Worm (Caenorhabditis elegans) whole organism, L1 larva: ENCODE data around the gene F49H12.2.
A peak's percentile ranks its signal among the peaks of the same experiment; 100 is the strongest.

Experiments
- C34B4.2 ChIP-seq: sonication (generic microtip); optimal IDR thresholded peaks from 2 replicates; lab custom pipeline; 2017; ENCODE audit warnings: mild to moderate bottlenecking, missing genetic modification characterization, missing compliant biosample characterization
- F16B12.6 ChIP-seq: fragments of 150-350 bp; optimal IDR thresholded peaks from 2 replicates; lab custom pipeline; 2014; ENCODE audit warnings: missing biosample characterization, missing genetic modification characterization
- Y116A8C.19 ChIP-seq: sonication (generic microtip); optimal IDR thresholded peaks from 2 replicates; lab custom pipeline; 2016; ENCODE audit warnings: missing compliant biosample characterization, missing genetic modification characterization, borderline replicate concordance
- blmp-1 ChIP-seq: fragments of 150-350 bp; optimal IDR thresholded peaks from 2 replicates; lab custom pipeline; 2014; ENCODE audit warnings: missing biosample characterization, missing genetic modification characterization
- ceh-8 ChIP-seq: fragments of 200-800 bp; sonication (Bioruptor generic); optimal IDR thresholded peaks from 2 replicates; lab custom pipeline; 2018; ENCODE audit warnings: mild to moderate bottlenecking, missing genetic modification characterization, moderate library complexity, missing compliant biosample characterization
- ceh-90 ChIP-seq: sonication (generic microtip); optimal IDR thresholded peaks from 2 replicates; lab custom pipeline; 2016; ENCODE audit warnings: missing genetic modification characterization, missing compliant biosample characterization
- dsc-1 ChIP-seq: sonication (generic microtip); optimal IDR thresholded peaks from 2 replicates; lab custom pipeline; 2016; ENCODE audit warnings: mild to moderate bottlenecking, missing genetic modification characterization, missing compliant biosample characterization
- egl-27 ChIP-seq, 2 experiments: fragments of 150-350 bp in 1 of 2; sonication (generic microtip); optimal IDR thresholded peaks; 3 replicates each; lab custom pipeline; 2017 to 2018; ENCODE audit warnings: missing biosample characterization in 2 of 2, missing genetic modification characterization in 2 of 2, missing genetic modification reagents in 2 of 2
- elt-3 ChIP-seq, 6 experiments: fragments of 150-350 bp in 1 of 6; sonication (generic microtip); optimal IDR thresholded peaks; 2 replicates each; lab custom pipeline; 2017 to 2018; ENCODE audit warnings: missing biosample characterization in 6 of 6, missing genetic modification characterization in 6 of 6, inconsistent platforms in 1 of 6
- ets-5 ChIP-seq: fragments of 200-800 bp; sonication (Bioruptor generic); IDR thresholded peaks from 2 replicates; pipeline ENCODE4 v1.3.6; 2022; ENCODE audit warnings: missing genetic modification characterization, missing compliant biosample characterization
- fkh-10 ChIP-seq: sonication (generic microtip); optimal IDR thresholded peaks from 2 replicates; lab custom pipeline; 2017; ENCODE audit warnings: missing biosample characterization, missing genetic modification reagents, missing genetic modification characterization
- fkh-8 ChIP-seq: sonication (generic microtip); optimal IDR thresholded peaks from 2 replicates; lab custom pipeline; 2016; ENCODE audit warnings: mild to moderate bottlenecking, missing genetic modification characterization, missing compliant biosample characterization
- grh-1 ChIP-seq: fragments of 200-800 bp; sonication (Bioruptor generic); IDR thresholded peaks from 2 replicates; pipeline ENCODE4 v1.3.6; 2022; ENCODE audit warnings: missing genetic modification reagents, missing genetic modification characterization, missing compliant biosample characterization
- hlh-17 ChIP-seq: fragments of 200-800 bp; sonication (Bioruptor generic); optimal IDR thresholded peaks from 2 replicates; lab custom pipeline; 2018; ENCODE audit warnings: missing genetic modification characterization, mild to moderate bottlenecking, missing compliant biosample characterization, moderate library complexity, borderline replicate concordance
- irx-1 ChIP-seq: sonication (generic microtip); optimal IDR thresholded peaks from 2 replicates; lab custom pipeline; 2016; ENCODE audit warnings: missing genetic modification characterization, missing compliant biosample characterization
- isw-1 ChIP-seq: fragments of 200-800 bp; sonication (Bioruptor generic); IDR thresholded peaks from 2 replicates; pipeline ENCODE4 v1.3.6; 2022; ENCODE audit warnings: missing genetic modification characterization, missing compliant biosample characterization
- jun-1 ChIP-seq: fragments of 150-350 bp; optimal IDR thresholded peaks from 2 replicates; lab custom pipeline; 2014; ENCODE audit warnings: missing biosample characterization, missing genetic modification reagents, missing genetic modification characterization
- lin-13 ChIP-seq: fragments of 150-350 bp; optimal IDR thresholded peaks from 2 replicates; lab custom pipeline; 2014; ENCODE audit warnings: missing biosample characterization, missing genetic modification reagents, missing genetic modification characterization
- lin-14 ChIP-seq: fragments of 200-800 bp; sonication (Bioruptor generic); optimal IDR thresholded peaks from 2 replicates; lab custom pipeline; 2018; ENCODE audit warnings: mild to moderate bottlenecking, missing genetic modification characterization, moderate library complexity, missing compliant biosample characterization
- lin-15B ChIP-seq: fragments of 150-350 bp; sonication (generic microtip); optimal IDR thresholded peaks from 3 replicates; lab custom pipeline; 2014; ENCODE audit warnings: missing biosample characterization, missing genetic modification characterization
- lin-35 ChIP-seq, 2 experiments: fragments of 150-350 bp; optimal IDR thresholded peaks; 2 replicates each; lab custom pipeline; 2014; ENCODE audit warnings: missing biosample characterization in 2 of 2, missing genetic modification characterization in 2 of 2, missing genetic modification reagents in 2 of 2
- lir-3 ChIP-seq: sonication (generic microtip); optimal IDR thresholded peaks from 2 replicates; lab custom pipeline; 2016; ENCODE audit warnings: mild to moderate bottlenecking, missing genetic modification characterization, moderate library complexity, missing compliant biosample characterization; ENCODE audit not compliant: poor library complexity
- mab-9 ChIP-seq: fragments of 200-800 bp; sonication (Bioruptor generic); IDR thresholded peaks from 2 replicates; pipeline ENCODE4 v1.3.6; 2022; ENCODE audit warnings: missing genetic modification reagents, missing genetic modification characterization, missing compliant biosample characterization
- mef-2 ChIP-seq: fragments of 150-350 bp; optimal IDR thresholded peaks from 2 replicates; lab custom pipeline; 2014; ENCODE audit warnings: missing biosample characterization, missing genetic modification characterization
- mep-1 ChIP-seq: fragments of 150-350 bp; optimal IDR thresholded peaks from 2 replicates; lab custom pipeline; 2014; ENCODE audit warnings: missing biosample characterization, missing genetic modification characterization
- nhr-28 ChIP-seq: fragments of 150-350 bp; optimal IDR thresholded peaks from 2 replicates; lab custom pipeline; 2014; ENCODE audit warnings: missing biosample characterization, missing genetic modification characterization
- nhr-47 ChIP-seq: sonication (generic microtip); optimal IDR thresholded peaks from 2 replicates; lab custom pipeline; 2016; ENCODE audit warnings: mild to moderate bottlenecking, missing genetic modification characterization, moderate library complexity, missing compliant biosample characterization
- nhr-71 ChIP-seq: sonication (generic microtip); optimal IDR thresholded peaks from 2 replicates; lab custom pipeline; 2016; ENCODE audit warnings: mild to moderate bottlenecking, missing genetic modification characterization, moderate library complexity, missing compliant biosample characterization
- nhr-77 ChIP-seq: fragments of 150-350 bp; optimal IDR thresholded peaks from 2 replicates; lab custom pipeline; 2014; ENCODE audit warnings: missing biosample characterization, missing genetic modification characterization
- nhr-84 ChIP-seq: sonication (generic microtip); optimal IDR thresholded peaks from 2 replicates; lab custom pipeline; 2017; ENCODE audit warnings: missing biosample characterization, missing genetic modification characterization
- nhr-85 ChIP-seq: sonication (generic microtip); peaks from one replicate; lab custom pipeline; 2016; ENCODE audit warnings: missing genetic modification characterization, inconsistent platforms, missing compliant biosample characterization
- nhr-90 ChIP-seq: sonication (generic microtip); optimal IDR thresholded peaks from 2 replicates; lab custom pipeline; 2016; ENCODE audit warnings: mild to moderate bottlenecking, missing genetic modification characterization, missing compliant biosample characterization; ENCODE audit not compliant: poor library complexity
- pax-3 ChIP-seq: fragments of 200-800 bp; sonication (Bioruptor generic); optimal IDR thresholded peaks from 2 replicates; lab custom pipeline; 2018; ENCODE audit warnings: mild to moderate bottlenecking, missing genetic modification characterization, moderate library complexity, missing compliant biosample characterization
- rnt-1 ChIP-seq: sonication (generic microtip); optimal IDR thresholded peaks from 2 replicates; lab custom pipeline; 2016; ENCODE audit warnings: mild to moderate bottlenecking, missing genetic modification characterization, moderate library complexity, missing compliant biosample characterization
- snpc-4 ChIP-seq: fragments of 150-350 bp; optimal IDR thresholded peaks from 2 replicates; lab custom pipeline; 2014; ENCODE audit warnings: missing biosample characterization, missing genetic modification characterization
- sptf-1 ChIP-seq: fragments of 150-350 bp; optimal IDR thresholded peaks from 2 replicates; lab custom pipeline; 2014; ENCODE audit warnings: missing biosample characterization, missing genetic modification characterization
- unc-130 ChIP-seq: fragments of 150-350 bp; optimal IDR thresholded peaks from 2 replicates; lab custom pipeline; 2017; ENCODE audit warnings: missing biosample characterization, missing genetic modification characterization, inconsistent platforms
- unc-30 ChIP-seq: sonication (generic microtip); optimal IDR thresholded peaks from 2 replicates; lab custom pipeline; 2017; ENCODE audit warnings: missing biosample characterization, missing genetic modification characterization
- unc-62 ChIP-seq: fragments of 150-350 bp; optimal IDR thresholded peaks from 2 replicates; lab custom pipeline; 2014; ENCODE audit warnings: missing biosample characterization, missing genetic modification reagents, missing genetic modification characterization

The F49H12.2 gene

DNA sequence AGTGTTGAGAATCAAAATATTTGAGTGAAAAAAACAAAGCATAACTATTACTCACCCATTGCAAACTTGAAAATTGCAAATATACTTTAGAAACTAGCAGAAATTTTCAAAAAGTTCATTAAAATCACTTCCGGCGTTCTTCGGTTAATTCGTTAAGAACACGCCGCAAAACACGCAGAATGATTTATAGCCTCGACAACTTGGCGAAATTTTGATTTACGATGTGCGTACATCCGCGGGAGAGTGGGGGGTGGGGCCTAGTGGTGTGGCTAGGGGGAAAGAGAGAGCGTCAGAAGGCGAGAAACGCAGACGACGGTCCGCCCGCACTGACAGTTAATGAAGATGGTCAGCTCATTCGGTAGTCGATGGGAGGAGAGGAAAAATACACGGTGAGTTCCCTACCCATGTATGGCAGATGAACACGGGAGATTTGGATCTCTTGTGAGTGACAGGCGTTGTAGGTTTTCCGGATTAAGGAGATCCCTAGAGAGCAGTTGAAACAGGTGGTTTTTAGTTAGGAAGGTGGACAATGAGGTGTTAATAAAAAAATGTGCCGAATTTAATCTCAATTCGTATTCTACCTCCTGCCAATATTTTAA is 38.9 kb upstream of the F49H12.2 start, which contains the start of gene igcm-4:
Gene igcm-4, minus strand, starts transcription at position 237 of the 599 bp plus-strand sequence.
- TF ChIP-seq lin-15B (tag; lab: Kevin White, UChicago): no peak
- TF ChIP-seq nhr-84: no peak
- peak; percentile 51 for TF ChIP-seq blmp-1 (tag; lab: Kevin White, UChicago)
- TF ChIP-seq lin-14: peak; percentile 46
- no peak for TF ChIP-seq ceh-90 (tag; lab: Kevin White, UChicago)
- no peak for TF ChIP-seq unc-62 (GFP tag; lab: Kevin White, UChicago)
- TF ChIP-seq mab-9: 0 out of 2 replicates have a peak, but pooled peaks have one; percentile 30
- TF ChIP-seq nhr-85: peak; percentile 26

DNA sequence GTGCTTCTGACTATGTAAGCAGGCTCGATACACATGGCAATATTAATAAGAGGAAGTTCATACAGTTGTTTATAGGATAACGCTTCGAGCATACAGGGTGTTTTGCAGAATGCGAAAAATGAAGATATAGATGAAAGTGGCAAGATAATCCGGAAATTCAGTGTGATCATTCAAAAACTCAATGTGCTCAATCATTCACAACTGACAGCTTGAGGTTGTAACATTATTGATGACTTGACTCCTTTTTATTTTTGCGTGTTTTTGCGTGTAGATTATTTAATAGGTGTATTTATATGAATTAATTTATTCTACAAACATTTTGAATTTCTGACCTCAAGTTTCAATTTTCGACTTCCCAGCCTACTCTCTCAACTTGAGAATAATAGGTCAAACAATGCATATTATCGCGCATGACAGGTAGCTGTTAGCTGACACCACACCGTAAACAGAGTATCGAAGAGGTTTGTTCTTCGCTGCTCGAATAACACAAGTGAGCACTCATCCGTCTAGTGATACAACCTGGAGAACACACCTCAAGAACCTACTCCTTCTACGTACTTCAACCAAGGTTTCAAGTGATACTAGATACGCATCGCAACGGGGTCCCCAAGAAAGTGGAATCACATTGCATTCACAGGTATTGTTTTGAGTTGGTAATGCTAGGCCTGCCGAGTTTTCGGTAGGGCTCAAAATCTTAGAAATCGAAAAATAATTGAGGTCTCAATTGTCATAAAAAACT is 37.7 kb upstream of the F49H12.2 start:
- TF ChIP-seq grh-1 (no peak), egl-27 (tag; optimal IDR thresholded peaks at IDR 0.05; lab: Kevin White, UChicago) (no peak), nhr-90 (no peak), pax-3 (no peak), nhr-71 (tag; lab: Kevin White, UChicago) (no peak), ets-5 (GFP tag; lab: Robert Waterston, UW) (no peak), rnt-1 (tag; lab: Kevin White, UChicago) (no peak), dsc-1 (no peak), lin-35 (GFP tag; optimal IDR thresholded peaks at IDR 0.05; lab: Kevin White, UChicago) (no peak), mef-2 (tag; lab: Kevin White, UChicago) (no peak)

DNA sequence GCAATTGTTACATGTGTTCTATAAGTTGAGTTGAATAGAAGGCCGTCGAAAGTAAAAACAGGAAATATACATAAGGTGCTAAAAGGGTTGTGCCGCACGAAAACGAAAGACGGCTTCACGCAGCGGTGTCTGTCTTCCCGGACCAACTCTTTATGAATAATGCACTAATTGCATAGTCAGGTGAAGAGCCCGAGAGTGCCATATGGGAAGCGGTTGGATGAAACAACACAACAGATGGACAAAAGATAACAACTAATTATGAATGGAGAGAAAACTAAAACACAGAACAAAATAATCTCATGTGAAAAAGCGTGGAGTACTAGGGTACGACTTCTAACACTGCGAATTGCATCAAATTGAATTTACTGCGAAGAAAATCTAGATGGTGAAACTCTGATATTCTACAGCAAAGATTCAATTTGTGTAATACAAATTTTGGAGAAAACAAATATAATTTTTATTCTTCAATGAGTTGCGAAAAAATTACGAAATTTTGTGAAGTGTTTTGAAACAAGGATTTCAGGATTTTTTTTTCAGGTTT is 36.2 kb upstream of the F49H12.2 start:
- peak; percentile 12 for TF ChIP-seq lin-14
- no peak for TF ChIP-seq lir-3 (tag; lab: Kevin White, UChicago)
- TF ChIP-seq nhr-77 (tag; lab: Kevin White, UChicago): no peak
- no peak for TF ChIP-seq nhr-84
- no peak for TF ChIP-seq elt-3 (tag; optimal IDR thresholded peaks at IDR 0.05; lab: Kevin White, UChicago)
- TF ChIP-seq lin-13 (GFP tag; lab: Kevin White, UChicago): no peak
- no peak for TF ChIP-seq nhr-90
- TF ChIP-seq ceh-8: peak; percentile 21
- no peak for TF ChIP-seq jun-1
- TF ChIP-seq irx-1 (tag; lab: Kevin White, UChicago): no peak
- no peak for TF ChIP-seq mep-1
- no peak for TF ChIP-seq snpc-4 (tag; lab: Kevin White, UChicago)
- TF ChIP-seq isw-1: no peak
- no peak for TF ChIP-seq nhr-47 (tag; lab: Kevin White, UChicago)
- TF ChIP-seq Y116A8C.19 (tag; lab: Kevin White, UChicago): no peak
- no peak for TF ChIP-seq C34B4.2 (tag; lab: Kevin White, UChicago)
- no peak for TF ChIP-seq F16B12.6 (tag; lab: Kevin White, UChicago)
- TF ChIP-seq fkh-10 (GFP tag; lab: Kevin White, UChicago): peak; percentile 43
- TF ChIP-seq nhr-28 (tag; lab: Kevin White, UChicago): no peak
- TF ChIP-seq unc-30 (tag; lab: Kevin White, UChicago): no peak
- TF ChIP-seq fkh-8 (tag; lab: Kevin White, UChicago): no peak
- no peak for TF ChIP-seq hlh-17 (GFP tag; lab: Kevin White, UChicago)
- TF ChIP-seq sptf-1 (tag; lab: Kevin White, UChicago): no peak
- TF ChIP-seq unc-130 (tag; lab: Kevin White, UChicago): no peak
- TF ChIP-seq unc-62 (GFP tag; lab: Kevin White, UChicago): no peak
